Worm (Caenorhabditis elegans): Measurements from ENCODE around the gene maa-1.

DNA sequence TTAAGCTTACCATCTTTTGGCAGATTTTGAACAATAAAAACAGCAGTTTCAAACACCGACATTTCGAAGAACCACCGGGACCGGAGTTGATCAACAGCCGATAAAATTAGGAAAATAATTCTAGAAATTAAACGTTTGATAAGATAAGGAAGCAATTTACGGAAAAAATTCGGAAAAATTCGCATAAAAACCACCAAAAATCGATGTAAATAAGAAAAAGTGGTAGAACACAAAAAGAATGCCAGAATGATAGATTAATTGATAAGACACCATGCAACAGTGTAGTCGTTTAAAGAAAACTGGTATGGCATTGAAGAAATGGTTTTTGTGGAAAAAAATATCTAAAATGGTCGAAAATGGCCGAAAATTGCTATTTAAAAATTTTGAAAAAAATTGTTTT, at the start of gene maa-1:
- TF ChIP-seq nhr-76 (tag; optimal IDR thresholded peaks at IDR 0.05) (no peak), pha-4 (tag; optimal IDR thresholded peaks at IDR 0.05) (no peak), snpc-4 (tag; optimal IDR thresholded peaks at IDR 0.05) (no peak), elt-3 (tag; optimal IDR thresholded peaks at IDR 0.05) (no peak), unc-62 (GFP tag; optimal IDR thresholded peaks at IDR 0.05) (no peak), nhr-28 (tag; optimal IDR thresholded peaks at IDR 0.05) (no peak), nhr-237 (tag; optimal IDR thresholded peaks at IDR 0.05) (no peak), ztf-11 (tag; optimal IDR thresholded peaks at IDR 0.05) (no peak), mep-1 (tag; optimal IDR thresholded peaks at IDR 0.05) (no peak), blmp-1 (tag; optimal IDR thresholded peaks at IDR 0.05) (no peak), lsy-2 (tag; optimal IDR thresholded peaks at IDR 0.05) (no peak), sptf-1 (tag; optimal IDR thresholded peaks at IDR 0.05) (no peak)
